Worm (Caenorhabditis elegans): ENCODE measurements around the gene dpy-3.

dpy-3 gene

ce11 chrX:2130141-2130540 lies 15.3 kb downstream of the dpy-3 start, which contains the start of gene F53B1.8:
F53B1.8 (minus strand) TSS chrX:2130241.
- TF ChIP-seq Y55F3AM.14 (GFP tag; optimal IDR thresholded peaks at IDR 0.05) (no peak), crh-2 (tag; optimal IDR thresholded peaks at IDR 0.05) (no peak), sma-3 (GFP tag; optimal IDR thresholded peaks at IDR 0.05) (no peak), ceh-16 (tag; optimal IDR thresholded peaks at IDR 0.05) (no peak), unc-55 (GFP tag; optimal IDR thresholded peaks at IDR 0.05) (no peak), sma-9 (GFP tag; optimal IDR thresholded peaks at IDR 0.05) (no peak), sma-9 (tag; optimal IDR thresholded peaks at IDR 0.05) (no peak), nhr-77 (tag; optimal IDR thresholded peaks at IDR 0.05) (no peak)

DNA sequence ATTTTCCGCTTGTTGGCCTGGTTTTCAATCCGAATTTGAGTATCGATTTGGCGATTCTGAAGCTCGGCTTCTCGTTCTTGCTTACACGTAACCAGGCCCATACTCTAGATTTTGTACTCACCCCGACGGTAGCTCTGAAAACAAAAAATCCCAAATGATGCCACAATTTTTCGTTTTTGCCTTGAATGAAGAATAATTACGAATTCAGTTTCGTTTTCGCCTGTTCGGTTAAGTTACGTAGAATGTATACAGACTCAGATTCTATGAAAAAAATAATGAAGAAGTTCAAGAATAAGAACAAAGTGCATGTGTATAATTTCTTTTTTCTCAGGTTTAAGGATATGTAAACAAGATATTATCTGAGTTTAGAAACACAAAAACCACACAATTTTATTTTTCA lies 24.5 kb downstream of the dpy-3 start, which contains the start of gene gpa-5:
gpa-5 (minus strand) TSS at position 101 of the 400 bp plus-strand sequence.
- TF ChIP-seq nhr-129 (tag; optimal IDR thresholded peaks at IDR 0.05) (no peak), snpc-4 (tag; optimal IDR thresholded peaks at IDR 0.05) (no peak)

- no peak for TF ChIP-seq aly-2 (tag; optimal IDR thresholded peaks at IDR 0.05)
- no peak for TF ChIP-seq snpc-4 (tag; optimal IDR thresholded peaks at IDR 0.05)
- TF ChIP-seq crh-2 (tag; optimal IDR thresholded peaks at IDR 0.05): no peak
- no peak for TF ChIP-seq F13H6.1 (tag; optimal IDR thresholded peaks at IDR 0.05)
- TF ChIP-seq peb-1 (tag; optimal IDR thresholded peaks at IDR 0.05): no peak
- no peak for TF ChIP-seq sma-3 (GFP tag; optimal IDR thresholded peaks at IDR 0.05)
- no peak for TF ChIP-seq unc-62 (GFP tag; optimal IDR thresholded peaks at IDR 0.05)
- no peak for TF ChIP-seq blmp-1 (tag; optimal IDR thresholded peaks at IDR 0.05; ENCODE audit: insufficient read depth)
These were observed 27.3 kb downstream of the dpy-3 start, which contains the start of gene swip-10 for ce11 chrX:2118162-2118561. swip-10 (minus strand) TSS chrX:2118262.

DNA sequence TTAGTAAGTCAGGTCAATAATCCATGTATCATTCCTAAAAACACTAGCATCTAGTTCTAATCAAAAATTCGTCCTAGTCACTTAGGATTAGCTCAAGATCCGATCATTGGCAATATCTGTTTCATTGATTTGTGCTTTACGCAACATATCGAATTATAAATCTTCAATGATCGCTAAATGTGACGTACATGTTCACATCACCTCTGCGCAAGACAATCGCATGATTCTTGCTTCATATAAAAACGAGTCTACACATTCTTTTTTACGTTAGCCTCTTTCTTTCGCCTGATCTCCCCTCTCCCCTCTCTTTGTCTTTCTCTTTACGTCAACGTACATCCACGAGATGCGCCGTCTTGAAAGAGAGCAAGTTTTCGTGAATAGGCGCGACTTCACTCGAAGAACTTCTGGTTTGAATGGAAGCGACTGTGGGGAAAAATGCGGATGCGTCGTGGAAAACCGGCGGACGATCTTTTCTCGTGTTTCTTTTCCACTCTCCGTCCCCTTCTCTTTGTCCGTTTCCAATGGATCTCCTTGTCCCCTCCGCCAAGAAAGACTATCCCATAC lies 29.1 kb downstream of the dpy-3 start:
- TF ChIP-seq ceh-82 (tag; optimal IDR thresholded peaks at IDR 0.05) (no peak), lsy-2 (tag; optimal IDR thresholded peaks at IDR 0.05) (no peak), snpc-4 (tag; optimal IDR thresholded peaks at IDR 0.05) (no peak), nhr-77 (tag; optimal IDR thresholded peaks at IDR 0.05) (no peak), nhr-21 (tag; optimal IDR thresholded peaks at IDR 0.05) (peak; percentile 64), ZK546.5 (tag; optimal IDR thresholded peaks at IDR 0.05) (no peak), nhr-25 (tag; optimal IDR thresholded peaks at IDR 0.05) (peak; percentile 31), mdl-1 (tag; optimal IDR thresholded peaks at IDR 0.05) (peak in 1 of 2 experiments; percentile 12), sem-4 (tag; optimal IDR thresholded peaks at IDR 0.05) (peak; percentile 23)

DNA sequence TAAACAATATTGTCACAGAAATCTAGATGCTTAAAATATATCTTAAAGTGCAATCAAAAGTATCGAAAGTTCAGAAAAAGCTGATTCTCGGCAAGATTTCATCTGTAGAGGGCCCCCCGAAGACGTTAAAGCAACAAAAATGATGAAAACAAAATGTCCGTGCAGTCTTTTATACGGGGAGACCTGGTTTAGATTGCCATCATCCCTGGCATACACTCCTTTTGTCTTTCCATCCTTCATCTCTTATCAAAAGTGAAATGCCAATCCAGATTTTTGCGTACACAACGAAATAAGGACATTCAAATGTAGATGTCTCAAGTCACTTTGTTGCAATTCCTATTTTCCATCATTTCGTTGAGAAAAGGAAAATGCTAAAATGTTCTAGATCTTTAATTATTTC lies 31.3 kb downstream of the dpy-3 start:
- TF ChIP-seq R02D3.7 (tag; optimal IDR thresholded peaks at IDR 0.05): no peak
- no peak for TF ChIP-seq mab-5 (tag; optimal IDR thresholded peaks at IDR 0.05)
- TF ChIP-seq lin-11 (tag; optimal IDR thresholded peaks at IDR 0.05): no peak
- TF ChIP-seq mbf-1 (tag; optimal IDR thresholded peaks at IDR 0.05): no peak
- no peak for TF ChIP-seq nhr-6 (tag; optimal IDR thresholded peaks at IDR 0.05)
- no peak for TF ChIP-seq ztf-4 (tag; optimal IDR thresholded peaks at IDR 0.05)
- TF ChIP-seq ama-1 (optimal IDR thresholded peaks at IDR 0.05): no peak
- no peak for TF ChIP-seq lsy-2 (tag; optimal IDR thresholded peaks at IDR 0.05)
- no peak for TF ChIP-seq gmeb-1 (tag; optimal IDR thresholded peaks at IDR 0.05)
- TF ChIP-seq ztf-11 (tag; optimal IDR thresholded peaks at IDR 0.05): no peak
- no peak for TF ChIP-seq egl-27 (tag; optimal IDR thresholded peaks at IDR 0.05)
- TF ChIP-seq nhr-11 (tag; optimal IDR thresholded peaks at IDR 0.05): no peak
- TF ChIP-seq sma-9 (GFP tag; optimal IDR thresholded peaks at IDR 0.05): no peak
- no peak for TF ChIP-seq sma-9 (tag; optimal IDR thresholded peaks at IDR 0.05)
- TF ChIP-seq lin-13 (GFP tag; optimal IDR thresholded peaks at IDR 0.05): no peak

DNA sequence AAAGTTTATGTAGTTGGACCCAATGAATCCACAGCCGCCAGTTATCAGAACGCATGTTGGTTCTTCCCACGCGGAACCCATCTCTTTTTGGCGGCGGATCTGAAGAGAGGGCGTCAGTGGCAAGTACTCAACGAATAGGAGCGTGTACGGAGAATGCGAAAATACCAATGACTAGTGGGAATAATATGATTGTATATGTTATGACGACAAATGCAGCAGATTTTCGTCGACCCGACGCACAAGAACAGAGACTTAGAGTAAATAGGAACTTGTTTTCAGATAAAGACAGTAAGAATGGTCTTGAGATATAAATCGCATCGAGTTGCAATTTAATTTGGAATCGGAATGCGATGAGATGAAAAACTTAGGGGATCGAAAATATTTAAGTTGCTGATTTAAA lies 32.4 kb downstream of the dpy-3 start, which contains the start of gene bus-5:
bus-5 (minus strand) TSS at position 101 of the 400 bp plus-strand sequence.
- TF ChIP-seq ztf-4 (tag; optimal IDR thresholded peaks at IDR 0.05) (no peak), nhr-237 (tag; optimal IDR thresholded peaks at IDR 0.05) (no peak), sma-3 (GFP tag; optimal IDR thresholded peaks at IDR 0.05) (no peak), R02D3.7 (tag; optimal IDR thresholded peaks at IDR 0.05) (no peak), ama-1 (optimal IDR thresholded peaks at IDR 0.05) (no peak)

All from whole organism, L2 larva.